Fruit fly (Drosophila melanogaster): ENCODE data around the gene ppk18.

Gene ppk18

dm6 chr2L:9779147-9779546, 8.4 kb upstream of the ppk18 start (continued):
- TF ChIP-seq Chrac-16 (GFP tag; optimal IDR thresholded peaks at IDR 0.05) (no peak), Vsx1 (GFP tag; optimal IDR thresholded peaks at IDR 0.05) (no peak), CG14050 (GFP tag; IDR thresholded peaks at IDR 0.05) (no peak), BEAF-32 (GFP tag; optimal IDR thresholded peaks at IDR 0.05) (no peak), wdn (GFP tag; IDR thresholded peaks at IDR 0.05) (no peak), YL-1 (GFP tag; optimal IDR thresholded peaks at IDR 0.05) (no peak), ttk (GFP tag; IDR thresholded peaks at IDR 0.05) (no peak), unc-4 (GFP tag; IDR thresholded peaks at IDR 0.05; ENCODE audit: partially characterized antibody) (no peak), Pdp1 (GFP tag; optimal IDR thresholded peaks at IDR 0.05) (no peak), Fer1 (GFP tag; optimal IDR thresholded peaks at IDR 0.05) (peak; percentile 26), CG7556 (GFP tag; optimal IDR thresholded peaks at IDR 0.05) (peak; percentile 42), Scr (GFP tag; IDR thresholded peaks at IDR 0.05; ENCODE audit: partially characterized antibody) (no peak), ewg (GFP tag; optimal IDR thresholded peaks at IDR 0.05) (no peak), slbo (GFP tag; IDR thresholded peaks at IDR 0.05) (peak; percentile 67), da (GFP tag; optimal IDR thresholded peaks at IDR 0.05) (no peak), fd102C (GFP tag; optimal IDR thresholded peaks at IDR 0.05) (no peak), tx (GFP tag; optimal IDR thresholded peaks at IDR 0.05) (no peak), Dip2 (GFP tag; IDR thresholded peaks at IDR 0.05) (no peak), CG8765 (GFP tag; IDR thresholded peaks at IDR 0.05) (no peak), Six4 (GFP tag; optimal IDR thresholded peaks at IDR 0.05) (no peak), inv (GFP tag; IDR thresholded peaks at IDR 0.05; ENCODE audit: partially characterized antibody) (no peak), dm (GFP tag; optimal IDR thresholded peaks at IDR 0.05) (no peak), bowl (GFP tag; IDR thresholded peaks at IDR 0.05) (no peak), CG8944 (GFP tag; optimal IDR thresholded peaks at IDR 0.05) (no peak), CG18011 (GFP tag; optimal IDR thresholded peaks at IDR 0.05) (no peak), pb (GFP tag; optimal IDR thresholded peaks at IDR 0.05) (no peak), sim (GFP tag; IDR thresholded peaks at IDR 0.05) (no peak), CG7839 (tag; optimal IDR thresholded peaks at IDR 0.05) (peak; percentile 42), CG4820 (GFP tag; optimal IDR thresholded peaks at IDR 0.05) (no peak), Rfx (GFP tag; IDR thresholded peaks at IDR 0.05) (peak; percentile 52), schlank (tag; optimal IDR thresholded peaks at IDR 0.05) (no peak), CG1832 (GFP tag; optimal IDR thresholded peaks at IDR 0.05) (no peak), Nf-YB (GFP tag; optimal IDR thresholded peaks at IDR 0.05) (no peak), CG13894 (tag; optimal IDR thresholded peaks at IDR 0.05) (peak; percentile 75), ftz-f1 (GFP tag; optimal IDR thresholded peaks at IDR 0.05) (no peak), fd64A (GFP tag; optimal IDR thresholded peaks at IDR 0.05) (no peak), CG3726 (GFP tag; IDR thresholded peaks at IDR 0.05) (no peak), z (GFP tag; IDR thresholded peaks at IDR 0.05) (no peak), CG31365 (tag; optimal IDR thresholded peaks at IDR 0.05) (no peak), tna (GFP tag; IDR thresholded peaks at IDR 0.05; ENCODE audit: partially characterized antibody) (no peak), H2.0 (GFP tag; IDR thresholded peaks at IDR 0.05) (peak; percentile 21; the same call in 1 of the 2 replicates), dysf (GFP tag; IDR thresholded peaks at IDR 0.05) (peak; percentile 46; the same call in 2 of the 3 replicates), Mes4 (GFP tag; optimal IDR thresholded peaks at IDR 0.05) (no peak), cad (GFP tag; optimal IDR thresholded peaks at IDR 0.05) (no peak), btn (GFP tag; optimal IDR thresholded peaks at IDR 0.05) (no peak), Neu2 (GFP tag; optimal IDR thresholded peaks at IDR 0.05; ENCODE audit: borderline replicate concordance) (no peak), CG13624 (GFP tag; optimal IDR thresholded peaks at IDR 0.05) (no peak), HLH3B (GFP tag; IDR thresholded peaks at IDR 0.05) (no peak), Mrtf (GFP tag; IDR thresholded peaks at IDR 0.05) (no peak), CG3163 (GFP tag; optimal IDR thresholded peaks at IDR 0.05) (no peak), CG12744 (GFP tag; optimal IDR thresholded peaks at IDR 0.05) (no peak), ara (GFP tag; IDR thresholded peaks at IDR 0.05) (no peak)
